Fruit fly (Drosophila melanogaster): Measurements from ENCODE around the gene RpS3.
A peak's percentile ranks its signal among the peaks of the same experiment; 100 is the strongest.

Gene RpS3

dm6 chr3R:23320251-23320650, 38.4 kb upstream of the RpS3 start:
- TF ChIP-seq cyc (GFP tag; optimal IDR thresholded peaks at IDR 0.05), result no peak
- TF ChIP-seq CG31627 (GFP tag; optimal IDR thresholded peaks at IDR 0.05), result no peak
- no peak for TF ChIP-seq CG3032 (tag; optimal IDR thresholded peaks at IDR 0.05)
- no peak for TF ChIP-seq Sox14 (GFP tag; optimal IDR thresholded peaks at IDR 0.05)
- TF ChIP-seq dsx (GFP tag; optimal IDR thresholded peaks at IDR 0.05; ENCODE audit: poor library complexity, severe bottlenecking), result no peak
- TF ChIP-seq CG11902 (GFP tag; optimal IDR thresholded peaks at IDR 0.05), result no peak

dm6 chr3R:23323639-23324350, 34.8 kb upstream of the RpS3 start:
- TF ChIP-seq CG8632 (GFP tag; optimal IDR thresholded peaks at IDR 0.05) (no peak), CG10631 (GFP tag; optimal IDR thresholded peaks at IDR 0.05) (peak; percentile 11), CG6808 (GFP tag; optimal IDR thresholded peaks at IDR 0.05) (no peak), Eip75B (GFP tag; optimal IDR thresholded peaks at IDR 0.05) (no peak), CG6276 (GFP tag; optimal IDR thresholded peaks at IDR 0.05) (peak; percentile 33), lz (GFP tag; optimal IDR thresholded peaks at IDR 0.05) (no peak), Blimp-1 (GFP tag; optimal IDR thresholded peaks at IDR 0.05) (no peak), ss (GFP tag; optimal IDR thresholded peaks at IDR 0.05) (peak in 1 of 2 experiments; percentile 19), Eip93F (GFP tag; optimal IDR thresholded peaks at IDR 0.05) (no peak), Eip78C (GFP tag) (peak; percentile 72), Hr38 (GFP tag; optimal IDR thresholded peaks at IDR 0.05) (no peak), Hr4 (GFP tag; optimal IDR thresholded peaks at IDR 0.05) (peak; percentile 70), Smox (GFP tag; optimal IDR thresholded peaks at IDR 0.05) (no peak), Sox15 (GFP tag; optimal IDR thresholded peaks at IDR 0.05) (no peak), acj6 (GFP tag; optimal IDR thresholded peaks at IDR 0.05) (peak; percentile 4), CG31627 (GFP tag; optimal IDR thresholded peaks at IDR 0.05) (no peak), cyc (GFP tag; optimal IDR thresholded peaks at IDR 0.05) (no peak), CG8119 (GFP tag; IDR thresholded peaks at IDR 0.05) (0 out of 3 replicates have a peak, but pooled peaks have one; percentile 51), CG9139 (GFP tag; optimal IDR thresholded peaks at IDR 0.05) (no peak), CG4318 (GFP tag; optimal IDR thresholded peaks at IDR 0.05) (peak; percentile 52), Sox14 (GFP tag; optimal IDR thresholded peaks at IDR 0.05) (no peak), CG34406 (GFP tag; optimal IDR thresholded peaks at IDR 0.05) (no peak), dsx (GFP tag; optimal IDR thresholded peaks at IDR 0.05; ENCODE audit: poor library complexity, severe bottlenecking) (no peak), CG32006 (GFP tag; optimal IDR thresholded peaks at IDR 0.05) (peak; percentile 83), pdm3 (GFP tag; optimal IDR thresholded peaks at IDR 0.05) (peak; percentile 22), OdsH (GFP tag; optimal IDR thresholded peaks at IDR 0.05) (no peak), CG6792 (GFP tag; optimal IDR thresholded peaks at IDR 0.05) (no peak), Sox102F (GFP tag; optimal IDR thresholded peaks at IDR 0.05) (no peak), CG15336 (GFP tag; IDR thresholded peaks at IDR 0.05) (peak; percentile 27; the same call in 1 of the 2 replicates), CG3032 (tag; optimal IDR thresholded peaks at IDR 0.05) (no peak), CG11294 (GFP tag; IDR thresholded peaks at IDR 0.05) (no peak), CG1621 (tag; optimal IDR thresholded peaks at IDR 0.05) (no peak), Lpt (GFP tag; optimal IDR thresholded peaks at IDR 0.05) (no peak), salr (GFP tag; optimal IDR thresholded peaks at IDR 0.05) (peak in 1 of 2 experiments; percentile 44), CG8319 (GFP tag; optimal IDR thresholded peaks at IDR 0.05) (no peak), CG7368 (GFP tag; optimal IDR thresholded peaks at IDR 0.05) (no peak), dac (GFP tag; optimal IDR thresholded peaks at IDR 0.05) (peak; percentile 32)

- TF ChIP-seq lz (GFP tag; optimal IDR thresholded peaks at IDR 0.05), result no peak
- TF ChIP-seq Sox14 (GFP tag; optimal IDR thresholded peaks at IDR 0.05), result peak; percentile 5
- TF ChIP-seq CG6163 (GFP tag; IDR thresholded peaks at IDR 0.05), result 0 out of 3 replicates have a peak, but pooled peaks have one; percentile 15
- TF ChIP-seq CG7368 (GFP tag; optimal IDR thresholded peaks at IDR 0.05), result no peak
- no peak for TF ChIP-seq Gug (GFP tag; IDR thresholded peaks at IDR 0.05)
- TF ChIP-seq Ets96B (tag; optimal IDR thresholded peaks at IDR 0.05), result no peak
- peak in 1 of 2 experiments; percentile 9 for TF ChIP-seq ss (GFP tag; optimal IDR thresholded peaks at IDR 0.05)
- no peak for TF ChIP-seq Ets21C (GFP tag; optimal IDR thresholded peaks at IDR 0.05)
- no peak for TF ChIP-seq CG9139 (GFP tag; optimal IDR thresholded peaks at IDR 0.05)
- no peak for TF ChIP-seq Blimp-1 (GFP tag; optimal IDR thresholded peaks at IDR 0.05)
- no peak for TF ChIP-seq CG16779 (tag; optimal IDR thresholded peaks at IDR 0.05)
- no peak for TF ChIP-seq topi (GFP tag; optimal IDR thresholded peaks at IDR 0.05)
Observed at dm6 chr3R:23325710-23326109, 32.9 kb upstream of the RpS3 start.
